Fruit fly (Drosophila melanogaster) Kc167 (cell line): ENCODE results near the gene MTF-1.

Source experiments
- Myc ChIP-seq: fragments of >200 bp; optimal IDR thresholded peaks from 2 replicates; lab custom pipeline; 2017; ENCODE audit warnings: missing external identifiers
- Sin3A ChIP-seq: fragments of >200 bp; optimal IDR thresholded peaks from 2 replicates; lab custom pipeline; 2018; ENCODE audit warnings: missing external identifiers
- h ChIP-seq: fragments of >200 bp; optimal IDR thresholded peaks from 3 replicates; lab custom pipeline; 2018; ENCODE audit warnings: missing external identifiers
- insv ChIP-seq: fragments of >200 bp; optimal IDR thresholded peaks from 3 replicates; lab custom pipeline; 2018; ENCODE audit warnings: missing external identifiers
- psq ChIP-seq: fragments of >200 bp; optimal IDR thresholded peaks from 2 replicates; lab custom pipeline; 2017; ENCODE audit warnings: missing external identifiers
- ttk ChIP-seq: sonication (Bioruptor generic); optimal IDR thresholded peaks from 2 replicates; lab custom pipeline; 2017; ENCODE audit warnings: missing external identifiers

dm6 chr3L:9384445-9385079, 45.5 kb upstream of the MTF-1 start:
- TF ChIP-seq h (lab: Kevin White, UChicago): no peak
- TF ChIP-seq ttk (lab: Kevin White, UChicago): no peak
- TF ChIP-seq Sin3A (lab: Kevin White, UChicago): no peak
- TF ChIP-seq psq (lab: Kevin White, UChicago): no peak
- TF ChIP-seq insv (lab: Kevin White, UChicago): no peak
- TF ChIP-seq Myc (lab: Kevin White, UChicago): no peak
